Fruit fly (Drosophila melanogaster) whole organism, embryonic: ENCODE results near the gene Mst89B.

ENCODE experiments used
- ATbp ChIP-seq: fragments of 200-800 bp; sonication (Bioruptor generic); optimal IDR thresholded peaks from 2 replicates; lab custom pipeline; 2017; ENCODE audit warnings: missing biosample characterization, mild to moderate bottlenecking, missing genetic modification characterization, missing genetic modification reagents
- CG10147 ChIP-seq: fragments of 200-800 bp; sonication (Bioruptor generic); optimal IDR thresholded peaks from 2 replicates; lab custom pipeline; 2019; ENCODE audit warnings: missing biosample characterization, mild to moderate bottlenecking, missing genetic modification characterization, moderate library complexity
- CG10274 ChIP-seq: fragments of 200-800 bp; sonication (Bioruptor generic); optimal IDR thresholded peaks from 3 replicates; lab custom pipeline; 2017; ENCODE audit warnings: missing biosample characterization, mild to moderate bottlenecking, missing genetic modification characterization
- CG10543 ChIP-seq: fragments of 200-800 bp; sonication (Bioruptor generic); optimal IDR thresholded peaks from 3 replicates; lab custom pipeline; 2017; ENCODE audit warnings: missing biosample characterization, mild to moderate bottlenecking, missing genetic modification characterization, moderate library complexity
- CG11093 ChIP-seq: fragments of 200-800 bp; sonication (Bioruptor generic); IDR thresholded peaks from 3 replicates; pipeline ENCODE4 v1.3.6; 2022; ENCODE audit warnings: missing biosample characterization, missing genetic modification characterization
- CG13287 ChIP-seq: fragments of 200-800 bp; sonication (Bioruptor generic); IDR thresholded peaks from 2 replicates; pipeline ENCODE4 v1.3.6; 2022; ENCODE audit warnings: missing biosample characterization, missing genetic modification characterization; ENCODE audit not compliant: partially characterized antibody
- CG13894 ChIP-seq: fragments of 200-800 bp; sonication (Bioruptor generic); optimal IDR thresholded peaks from 3 replicates; lab custom pipeline; 2018; ENCODE audit warnings: missing biosample characterization, mild to moderate bottlenecking, missing genetic modification characterization, moderate library complexity
- CG17385 ChIP-seq: fragments of 200-800 bp; sonication (Bioruptor generic); optimal IDR thresholded peaks from 3 replicates; lab custom pipeline; 2018; ENCODE audit warnings: missing biosample characterization, mild to moderate bottlenecking, missing genetic modification characterization
- CG18619 ChIP-seq: fragments of 200-800 bp; sonication (Bioruptor generic); optimal IDR thresholded peaks from 3 replicates; lab custom pipeline; 2017; ENCODE audit warnings: missing biosample characterization, mild to moderate bottlenecking, missing genetic modification characterization
- CG2678 ChIP-seq: fragments of 200-800 bp; sonication (Bioruptor generic); optimal IDR thresholded peaks from 3 replicates; lab custom pipeline; 2019; ENCODE audit warnings: missing biosample characterization, mild to moderate bottlenecking, missing genetic modification characterization, moderate library complexity
- CG3407 ChIP-seq: fragments of 200-800 bp; sonication (Bioruptor generic); optimal IDR thresholded peaks from 2 replicates; lab custom pipeline; 2018; ENCODE audit warnings: missing biosample characterization, mild to moderate bottlenecking, missing genetic modification characterization
- CG4328 ChIP-seq: fragments of 200-800 bp; sonication (Bioruptor generic); optimal IDR thresholded peaks from 3 replicates; lab custom pipeline; 2017; ENCODE audit warnings: missing biosample characterization, missing genetic modification reagents, missing genetic modification characterization
- CG5245 ChIP-seq: fragments of 200-800 bp; sonication (Bioruptor generic); optimal IDR thresholded peaks from 3 replicates; lab custom pipeline; 2016; ENCODE audit warnings: missing biosample characterization, missing genetic modification characterization
- CG6854 ChIP-seq: fragments of 200-800 bp; sonication (Bioruptor generic); optimal IDR thresholded peaks from 3 replicates; lab custom pipeline; 2017; ENCODE audit warnings: missing biosample characterization, mild to moderate bottlenecking, missing genetic modification characterization
- CG7928 ChIP-seq: fragments of 200-800 bp; sonication (Bioruptor generic); optimal IDR thresholded peaks from 2 replicates; lab custom pipeline; 2017; ENCODE audit warnings: missing biosample characterization, mild to moderate bottlenecking, missing genetic modification characterization
- CG8290 ChIP-seq, 3 experiments: fragments of 200-800 bp; sonication (Bioruptor generic); optimal IDR thresholded peaks; 2 replicates each; lab custom pipeline; 2016 to 2019; ENCODE audit warnings: missing biosample characterization in 3 of 3, missing genetic modification characterization in 3 of 3, mild to moderate bottlenecking in 2 of 3, moderate library complexity in 1 of 3
- CG9817 ChIP-seq: fragments of 200-800 bp; sonication (Bioruptor generic); optimal IDR thresholded peaks from 2 replicates; lab custom pipeline; 2018; ENCODE audit warnings: missing biosample characterization, mild to moderate bottlenecking, missing genetic modification characterization, moderate library complexity
- Dek ChIP-seq: fragments of 200-800 bp; sonication (Bioruptor generic); optimal IDR thresholded peaks from 3 replicates; lab custom pipeline; 2019; ENCODE audit warnings: missing biosample characterization, mild to moderate bottlenecking, missing genetic modification characterization, moderate library complexity
- Dp ChIP-seq: fragments of 200-800 bp; sonication (Bioruptor generic); optimal IDR thresholded peaks from 2 replicates; lab custom pipeline; 2018; ENCODE audit warnings: missing biosample characterization, mild to moderate bottlenecking, missing genetic modification characterization, moderate library complexity
- HLH54F ChIP-seq: fragments of 200-800 bp; sonication (Bioruptor generic); optimal IDR thresholded peaks from 3 replicates; lab custom pipeline; 2016; ENCODE audit warnings: missing biosample characterization, missing genetic modification characterization
- Jarid2 ChIP-seq: fragments of 200-800 bp; sonication (Bioruptor generic); optimal IDR thresholded peaks from 3 replicates; lab custom pipeline; 2017; ENCODE audit warnings: mild to moderate bottlenecking, missing biosample characterization, missing genetic modification reagents, missing genetic modification characterization
- Lhr ChIP-seq: fragments of 200-800 bp; sonication (Bioruptor generic); optimal IDR thresholded peaks from 3 replicates; lab custom pipeline; 2017; ENCODE audit warnings: mild to moderate bottlenecking, missing biosample characterization, missing genetic modification reagents, missing genetic modification characterization
- Meics ChIP-seq: fragments of 200-800 bp; sonication (Bioruptor generic); optimal IDR thresholded peaks from 2 replicates; lab custom pipeline; 2017; ENCODE audit warnings: missing biosample characterization, mild to moderate bottlenecking, missing genetic modification characterization
- Myb ChIP-seq: fragments of 200-800 bp; sonication (Bioruptor generic); optimal IDR thresholded peaks from 2 replicates; lab custom pipeline; 2016; ENCODE audit warnings: missing biosample characterization, missing genetic modification characterization
- Oli ChIP-seq: fragments of 200-800 bp; sonication (Bioruptor generic); optimal IDR thresholded peaks from 2 replicates; lab custom pipeline; 2018; ENCODE audit warnings: missing biosample characterization, mild to moderate bottlenecking, missing genetic modification characterization, moderate library complexity
- Sox100B ChIP-seq: fragments of 200-800 bp; sonication (Bioruptor generic); optimal IDR thresholded peaks from 3 replicates; lab custom pipeline; 2018; ENCODE audit warnings: missing biosample characterization, mild to moderate bottlenecking, missing genetic modification characterization
- bcd ChIP-seq: fragments of 200-800 bp; sonication (Bioruptor generic); optimal IDR thresholded peaks from 2 replicates; lab custom pipeline; 2017; ENCODE audit warnings: missing biosample characterization, mild to moderate bottlenecking, missing genetic modification characterization
- bsh ChIP-seq, 2 experiments: fragments of 200-800 bp; sonication (Bioruptor generic); optimal IDR thresholded peaks; 2 replicates each; lab custom pipeline; 2017 to 2018; ENCODE audit warnings: mild to moderate bottlenecking in 2 of 2, missing biosample characterization in 2 of 2, missing genetic modification characterization in 2 of 2, moderate library complexity in 1 of 2
- ftz-f1 ChIP-seq: fragments of 200-800 bp; sonication (Bioruptor generic); optimal IDR thresholded peaks from 2 replicates; lab custom pipeline; 2016; ENCODE audit warnings: missing biosample characterization, missing genetic modification characterization
- gfzf ChIP-seq: fragments of 200-800 bp; sonication (Bioruptor generic); optimal IDR thresholded peaks from 2 replicates; lab custom pipeline; 2016; ENCODE audit warnings: missing biosample characterization, mild to moderate bottlenecking, missing genetic modification characterization, moderate library complexity
- her ChIP-seq: fragments of 200-800 bp; sonication (Bioruptor generic); optimal IDR thresholded peaks from 2 replicates; lab custom pipeline; 2016; ENCODE audit warnings: missing biosample characterization, missing genetic modification characterization
- luna ChIP-seq: fragments of 200-800 bp; sonication (Bioruptor generic); optimal IDR thresholded peaks from 2 replicates; lab custom pipeline; 2016; ENCODE audit warnings: missing biosample characterization, missing genetic modification characterization
- pho ChIP-seq: fragments of 200-800 bp; sonication (Bioruptor generic); optimal IDR thresholded peaks from 2 replicates; lab custom pipeline; 2016; ENCODE audit warnings: missing biosample characterization, missing genetic modification characterization
- ranshi ChIP-seq: fragments of 200-800 bp; sonication (Bioruptor generic); IDR thresholded peaks from 2 replicates; pipeline ENCODE4 v1.3.6; 2022; ENCODE audit warnings: missing biosample characterization, missing genetic modification characterization
- sd ChIP-seq: fragments of 200-800 bp; sonication (Bioruptor generic); optimal IDR thresholded peaks from 3 replicates; lab custom pipeline; 2018; ENCODE audit warnings: missing biosample characterization, mild to moderate bottlenecking, missing genetic modification characterization, moderate library complexity
- stwl ChIP-seq: fragments of 200-800 bp; sonication (Bioruptor generic); optimal IDR thresholded peaks from 3 replicates; lab custom pipeline; 2018; ENCODE audit warnings: missing biosample characterization, mild to moderate bottlenecking, missing genetic modification characterization, moderate library complexity

Mst89B gene

dm6 chr3R:16248500-16249025 lies 18.2 kb upstream of the Mst89B start (continued):
- TF ChIP-seq bsh (GFP tag; optimal IDR thresholded peaks at IDR 0.05; lab: Kevin White, UChicago) (no peak), CG4328 (GFP tag; lab: Kevin White, UChicago) (no peak), ranshi (GFP tag; lab: Robert Waterston, UW) (no peak), Dek (tag; lab: Kevin White, UChicago) (no peak), CG10543 (peak; percentile 16)

dm6 chr3R:16249510-16249828 lies 17.3 kb upstream of the Mst89B start:
- TF ChIP-seq CG13287 (GFP tag; lab: Robert Waterston, UW) (no peak), gfzf (GFP tag; lab: Kevin White, UChicago) (peak; percentile 31), CG5245 (GFP tag; lab: Kevin White, UChicago) (no peak), Oli (tag; lab: Kevin White, UChicago) (peak; percentile 4), luna (no peak), CG8290 (GFP tag; optimal IDR thresholded peaks at IDR 0.05; lab: Kevin White, UChicago) (no peak), CG8290 (tag; optimal IDR thresholded peaks at IDR 0.05; lab: Kevin White, UChicago) (peak in 1 of 2 experiments; percentile 73), Dp (GFP tag; lab: Kevin White, UChicago) (peak; percentile 46), bcd (GFP tag; lab: Kevin White, UChicago) (peak; percentile 14), ATbp (GFP tag; lab: Kevin White, UChicago) (no peak), CG11093 (GFP tag; lab: Robert Waterston, UW) (no peak), CG13894 (tag; lab: Kevin White, UChicago) (peak; percentile 39), Sox100B (peak; percentile 1), HLH54F (GFP tag; lab: Kevin White, UChicago) (peak; percentile 10), CG9817 (tag; lab: Kevin White, UChicago) (peak; percentile 6), sd (tag; lab: Kevin White, UChicago) (peak; percentile 69), stwl (peak; percentile 84), ftz-f1 (peak; percentile 17), Lhr (GFP tag; lab: Kevin White, UChicago) (no peak), CG17385 (GFP tag; lab: Kevin White, UChicago) (peak; percentile 62), CG10274 (peak; percentile 22), CG10147 (GFP tag; lab: Kevin White, UChicago) (peak; percentile 53), Myb (GFP tag; lab: Kevin White, UChicago) (peak; percentile 25), Jarid2 (GFP tag; lab: Kevin White, UChicago) (peak; percentile 16), Meics (GFP tag; lab: Kevin White, UChicago) (peak; percentile 7), CG7928 (GFP tag; lab: Kevin White, UChicago) (peak; percentile 15), CG18619 (GFP tag; lab: Kevin White, UChicago) (peak; percentile 37), her (GFP tag; lab: Kevin White, UChicago) (no peak), CG6854 (GFP tag; lab: Kevin White, UChicago) (no peak), CG3407 (GFP tag; lab: Kevin White, UChicago) (no peak), pho (GFP tag; lab: Kevin White, UChicago) (peak; percentile 20), CG2678 (peak; percentile 8)
